Fruit fly (Drosophila melanogaster): ENCODE measurements around the gene CG13895.

- TF ChIP-seq CG5204 (GFP tag; optimal IDR thresholded peaks at IDR 0.05) (no peak), CG33017 (tag; optimal IDR thresholded peaks at IDR 0.05) (no peak), CG7101 (tag; optimal IDR thresholded peaks at IDR 0.05) (no peak), CG14711 (tag; optimal IDR thresholded peaks at IDR 0.05) (no peak), Clk (GFP tag; optimal IDR thresholded peaks at IDR 0.05) (no peak), cnc (optimal IDR thresholded peaks at IDR 0.05) (no peak), CG7045 (GFP tag; optimal IDR thresholded peaks at IDR 0.05) (no peak), Crg-1 (GFP tag; optimal IDR thresholded peaks at IDR 0.05) (no peak), CG12768 (GFP tag; optimal IDR thresholded peaks at IDR 0.05) (no peak)
Observed at dm6 chr3L:692699-693098, 15.3 kb downstream of the CG13895 start, which contains the start of gene Vti1a.
